Fruit fly (Drosophila melanogaster) S2 (cell line): Measurements from ENCODE around the gene rdx.

ENCODE experiments used
- CG8478 ChIP-seq: fragments of >200 bp; optimal IDR thresholded peaks from 2 replicates; lab custom pipeline; 2018
- CTCF ChIP-seq, 2 experiments: fragments of >200 bp; optimal IDR thresholded peaks; 2 replicates each; lab custom pipeline; 2018

DNA sequence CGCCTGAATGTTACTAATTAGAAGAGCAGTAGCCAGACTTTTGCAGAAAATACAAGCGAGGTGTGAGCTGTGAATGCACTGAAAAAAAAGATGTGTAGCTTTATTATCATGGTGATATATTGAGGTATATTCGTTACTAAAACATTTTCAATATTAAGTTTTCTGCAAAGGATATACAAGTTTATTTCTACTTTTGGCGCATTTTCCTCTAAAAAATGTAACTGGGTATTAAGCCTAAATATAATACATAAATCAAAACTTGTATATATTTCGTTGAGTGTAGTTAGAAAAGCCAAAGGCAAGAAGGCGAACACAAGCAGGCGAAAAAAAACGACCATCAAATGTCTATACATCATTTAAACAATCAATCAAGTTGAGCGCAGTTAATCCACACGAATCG is 9.8 kb upstream of the rdx start:
- TF ChIP-seq CG8478 (lab: Kevin White, UChicago) (no peak), CTCF (optimal IDR thresholded peaks at IDR 0.05; lab: Kevin White, UChicago) (no peak)
